Worm (Caenorhabditis elegans): ENCODE data around the gene gegf-1.

gegf-1 gene

DNA sequence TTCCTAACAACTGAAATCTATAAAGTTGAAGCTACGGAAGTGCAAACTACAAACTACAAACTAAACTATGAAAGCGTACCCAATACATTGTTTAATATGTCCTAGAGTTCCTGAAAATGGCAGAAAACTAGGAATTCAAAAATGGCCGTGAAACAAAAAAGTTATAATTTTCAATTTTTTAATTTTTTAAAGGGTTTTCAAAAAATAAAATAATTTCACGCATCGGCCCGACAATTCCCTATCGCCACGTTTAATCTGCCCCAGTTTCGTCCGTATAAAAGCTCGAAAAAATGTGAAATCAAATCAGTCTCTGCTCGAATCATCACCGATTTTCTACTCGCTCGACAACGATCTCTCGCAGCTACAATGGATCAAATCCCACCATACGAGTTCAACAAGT lies 953 bp upstream of the gegf-1 start, which contains the start of gene Y38C1AA.7:
Y38C1AA.7 (plus strand) TSS at position 301 of the 400 bp plus-strand sequence.
- TF ChIP-seq T22C8.4 (GFP tag; IDR thresholded peaks at IDR 0.05) (no peak), cog-1 (tag; optimal IDR thresholded peaks at IDR 0.05) (no peak), klf-2 (GFP tag; conservative IDR thresholded peaks at IDR 0.05) (no peak), ztf-29 (GFP tag; IDR thresholded peaks at IDR 0.05) (no peak), ref-1 (GFP tag; conservative IDR thresholded peaks at IDR 0.05) (no peak), tab-1 (GFP tag; IDR thresholded peaks at IDR 0.05) (no peak), med-1 (GFP tag; optimal IDR thresholded peaks at IDR 0.05; ENCODE audit: insufficient read depth) (no peak), ztf-23 (GFP tag; IDR thresholded peaks at IDR 0.05) (no peak), flt-1 (GFP tag; IDR thresholded peaks at IDR 0.05) (no peak)

ce11 chrIV:149794-150193 lies 7.9 kb downstream of the gegf-1 start:
- no peak for TF ChIP-seq ref-1 (GFP tag; conservative IDR thresholded peaks at IDR 0.05)
- no peak for TF ChIP-seq ztf-23 (GFP tag; IDR thresholded peaks at IDR 0.05)
- TF ChIP-seq flt-1 (GFP tag; IDR thresholded peaks at IDR 0.05): no peak
- no peak for TF ChIP-seq ztf-29 (GFP tag; IDR thresholded peaks at IDR 0.05)

DNA sequence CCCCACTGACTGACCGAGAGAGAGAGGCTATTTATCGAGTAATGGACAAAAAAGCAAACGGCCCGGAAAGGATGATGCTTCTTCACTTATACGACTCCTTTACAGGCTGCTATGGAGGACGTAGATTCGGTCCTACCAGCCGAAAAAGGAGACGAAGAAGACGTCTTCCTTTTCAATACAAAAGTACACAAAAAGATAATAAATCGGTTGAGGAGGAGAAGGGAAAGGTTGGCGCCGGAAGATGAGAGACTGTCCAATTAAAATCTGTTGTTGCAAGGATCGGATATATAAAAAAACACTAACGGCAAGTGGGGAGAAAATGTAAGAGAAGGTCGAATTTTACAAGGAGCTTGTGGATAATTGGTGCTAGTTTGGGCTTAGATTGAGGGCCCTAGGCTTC lies 9.0 kb downstream of the gegf-1 start:
- TF ChIP-seq cog-1 (tag; optimal IDR thresholded peaks at IDR 0.05): no peak
- TF ChIP-seq flt-1 (GFP tag; IDR thresholded peaks at IDR 0.05): no peak
- no peak for TF ChIP-seq klf-2 (GFP tag; conservative IDR thresholded peaks at IDR 0.05)
- TF ChIP-seq ztf-29 (GFP tag; IDR thresholded peaks at IDR 0.05): no peak
- TF ChIP-seq T22C8.4 (GFP tag; IDR thresholded peaks at IDR 0.05): no peak
- no peak for TF ChIP-seq ztf-23 (GFP tag; IDR thresholded peaks at IDR 0.05)
- no peak for TF ChIP-seq med-1 (GFP tag; optimal IDR thresholded peaks at IDR 0.05; ENCODE audit: insufficient read depth)
- no peak for TF ChIP-seq ref-1 (GFP tag; conservative IDR thresholded peaks at IDR 0.05)
- no peak for TF ChIP-seq tab-1 (GFP tag; IDR thresholded peaks at IDR 0.05)

ce11 chrIV:147819-148218 lies 9.9 kb downstream of the gegf-1 start, which contains the start of gene col-99:
col-99 (minus strand) TSS chrIV:147919.
- TF ChIP-seq med-1 (GFP tag; optimal IDR thresholded peaks at IDR 0.05; ENCODE audit: insufficient read depth) (no peak), flt-1 (GFP tag; IDR thresholded peaks at IDR 0.05) (no peak), klf-2 (GFP tag; conservative IDR thresholded peaks at IDR 0.05) (no peak), ztf-23 (GFP tag; IDR thresholded peaks at IDR 0.05) (no peak), T22C8.4 (GFP tag; IDR thresholded peaks at IDR 0.05) (no peak), ref-1 (GFP tag; conservative IDR thresholded peaks at IDR 0.05) (no peak), tab-1 (GFP tag; IDR thresholded peaks at IDR 0.05) (no peak), ztf-29 (GFP tag; IDR thresholded peaks at IDR 0.05) (no peak), cog-1 (tag; optimal IDR thresholded peaks at IDR 0.05) (no peak)

DNA sequence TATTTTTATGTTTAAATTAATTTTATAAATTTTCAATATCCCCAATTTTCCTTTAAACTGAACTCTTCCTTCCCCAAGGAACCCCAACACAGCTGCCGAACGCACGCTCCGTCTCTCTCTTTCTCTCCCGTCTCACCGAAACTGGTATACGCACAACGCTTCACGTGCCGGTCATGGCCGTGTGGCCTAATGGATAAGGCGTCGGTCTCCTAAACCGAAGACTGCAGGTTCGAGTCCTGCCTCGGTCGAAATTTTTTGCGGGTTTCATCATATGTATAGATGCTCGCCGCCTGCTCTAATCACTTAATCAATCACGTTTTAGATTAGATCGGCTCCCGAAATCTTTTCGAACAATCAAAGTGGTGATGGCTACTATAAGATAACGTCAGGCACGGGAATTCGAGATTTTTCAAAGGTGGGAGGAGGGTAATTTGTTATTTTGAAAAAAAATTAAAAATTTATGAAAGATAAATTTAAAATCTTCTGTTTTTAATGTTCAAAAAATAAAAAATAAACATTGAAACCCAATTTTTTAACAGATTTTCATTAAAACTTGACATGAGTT lies 13.8 kb downstream of the gegf-1 start:
- TF ChIP-seq klf-2 (GFP tag; conservative IDR thresholded peaks at IDR 0.05) (peak; percentile 97), cog-1 (tag; optimal IDR thresholded peaks at IDR 0.05) (peak; percentile 94), ref-1 (GFP tag; conservative IDR thresholded peaks at IDR 0.05) (peak; percentile 95), tab-1 (GFP tag; IDR thresholded peaks at IDR 0.05) (peak; percentile 99), flt-1 (GFP tag; IDR thresholded peaks at IDR 0.05) (peak; percentile 98), T22C8.4 (GFP tag; IDR thresholded peaks at IDR 0.05) (peak; percentile 94), ztf-29 (GFP tag; IDR thresholded peaks at IDR 0.05) (peak; percentile 98), med-1 (GFP tag; optimal IDR thresholded peaks at IDR 0.05; ENCODE audit: insufficient read depth) (peak; percentile 70), ztf-23 (GFP tag; IDR thresholded peaks at IDR 0.05) (peak; percentile 96)

DNA sequence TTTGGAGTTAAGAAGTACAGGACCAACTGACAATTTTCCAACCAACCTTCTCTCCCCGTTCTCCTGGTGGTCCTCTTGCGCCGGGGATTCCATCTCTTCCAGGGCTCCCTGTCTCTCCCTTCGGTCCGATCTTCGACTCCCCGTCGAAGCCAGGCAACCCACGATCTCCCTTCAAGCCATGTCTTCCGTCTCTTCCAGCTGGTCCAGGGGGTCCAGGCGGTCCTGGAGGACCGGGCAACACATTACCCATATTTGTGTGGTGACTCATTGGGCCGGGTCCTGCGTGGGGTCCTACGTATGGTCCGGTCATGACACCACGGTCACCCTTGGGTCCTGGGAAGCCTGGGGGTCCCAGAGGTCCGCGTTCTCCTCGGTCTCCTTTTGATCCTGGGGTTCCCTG lies 16.7 kb downstream of the gegf-1 start:
- no peak for TF ChIP-seq med-1 (GFP tag; optimal IDR thresholded peaks at IDR 0.05; ENCODE audit: insufficient read depth)

DNA sequence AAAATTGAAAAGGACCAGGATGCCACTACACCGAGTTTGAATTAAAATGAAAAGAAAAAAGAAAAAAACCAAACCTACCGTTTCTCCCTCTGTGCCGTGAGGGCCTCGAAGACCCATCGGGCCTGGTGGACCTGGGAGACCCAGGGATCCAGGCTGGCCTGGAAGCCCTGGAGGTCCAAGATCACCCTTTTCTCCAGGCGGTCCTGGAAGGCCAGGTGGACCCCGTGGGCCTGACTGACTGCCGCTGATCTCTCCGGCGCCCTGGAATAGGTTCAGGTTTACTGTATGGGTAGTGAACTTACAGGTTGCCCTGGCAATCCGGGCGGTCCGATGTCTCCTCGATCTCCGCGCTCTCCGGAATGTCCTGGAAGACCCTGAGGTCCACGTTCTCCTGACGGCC lies 18.1 kb downstream of the gegf-1 start:
- no peak for TF ChIP-seq klf-2 (GFP tag; conservative IDR thresholded peaks at IDR 0.05)

- no peak for TF ChIP-seq ref-1 (GFP tag; conservative IDR thresholded peaks at IDR 0.05)
- TF ChIP-seq tab-1 (GFP tag; IDR thresholded peaks at IDR 0.05): no peak
- TF ChIP-seq cog-1 (tag; optimal IDR thresholded peaks at IDR 0.05): no peak
- TF ChIP-seq ztf-29 (GFP tag; IDR thresholded peaks at IDR 0.05): no peak
- no peak for TF ChIP-seq klf-2 (GFP tag; conservative IDR thresholded peaks at IDR 0.05)
- no peak for TF ChIP-seq med-1 (GFP tag; optimal IDR thresholded peaks at IDR 0.05; ENCODE audit: insufficient read depth)
- TF ChIP-seq flt-1 (GFP tag; IDR thresholded peaks at IDR 0.05): no peak
- no peak for TF ChIP-seq ztf-23 (GFP tag; IDR thresholded peaks at IDR 0.05)
- no peak for TF ChIP-seq T22C8.4 (GFP tag; IDR thresholded peaks at IDR 0.05)
Observed at ce11 chrIV:133968-134367, 23.7 kb downstream of the gegf-1 start.

- TF ChIP-seq ztf-23 (GFP tag; IDR thresholded peaks at IDR 0.05) (no peak), ztf-29 (GFP tag; IDR thresholded peaks at IDR 0.05) (no peak)
Observed at ce11 chrIV:132095-132494, 25.6 kb downstream of the gegf-1 start, which contains the start of gene daf-1. daf-1 (plus strand) TSS chrIV:132416.

ce11 chrIV:130150-130549 lies 27.6 kb downstream of the gegf-1 start:
- TF ChIP-seq flt-1 (GFP tag; IDR thresholded peaks at IDR 0.05): no peak
- TF ChIP-seq cog-1 (tag; optimal IDR thresholded peaks at IDR 0.05): no peak
- TF ChIP-seq ztf-29 (GFP tag; IDR thresholded peaks at IDR 0.05): no peak
- no peak for TF ChIP-seq ztf-23 (GFP tag; IDR thresholded peaks at IDR 0.05)
- TF ChIP-seq klf-2 (GFP tag; conservative IDR thresholded peaks at IDR 0.05): no peak
- no peak for TF ChIP-seq med-1 (GFP tag; optimal IDR thresholded peaks at IDR 0.05; ENCODE audit: insufficient read depth)
- no peak for TF ChIP-seq T22C8.4 (GFP tag; IDR thresholded peaks at IDR 0.05)
- no peak for TF ChIP-seq ref-1 (GFP tag; conservative IDR thresholded peaks at IDR 0.05)
- no peak for TF ChIP-seq tab-1 (GFP tag; IDR thresholded peaks at IDR 0.05)

ce11 chrIV:128525-128924 lies 29.2 kb downstream of the gegf-1 start:
- TF ChIP-seq ztf-29 (GFP tag; IDR thresholded peaks at IDR 0.05) (no peak), flt-1 (GFP tag; IDR thresholded peaks at IDR 0.05) (no peak), klf-2 (GFP tag; conservative IDR thresholded peaks at IDR 0.05) (no peak)

Measured in whole organism, midembryonic.